Fruit fly (Drosophila melanogaster) whole organism, prepupa: ENCODE measurements around the gene CG15638.

Source experiments
- Blimp-1 ChIP-seq: fragments of 200-800 bp; sonication (Bioruptor generic); optimal IDR thresholded peaks from 3 replicates; lab custom pipeline; 2017; ENCODE audit warnings: missing biosample characterization, missing genetic modification characterization, mild to moderate bottlenecking, moderate library complexity, missing genetic modification reagents
- CG10631 ChIP-seq: fragments of 200-800 bp; sonication (Bioruptor generic); optimal IDR thresholded peaks from 2 replicates; lab custom pipeline; 2016; ENCODE audit warnings: missing biosample characterization, missing genetic modification characterization
- CG10669 ChIP-seq: fragments of 200-800 bp; sonication (Bioruptor generic); optimal IDR thresholded peaks from 3 replicates; lab custom pipeline; 2018; ENCODE audit warnings: missing biosample characterization, mild to moderate bottlenecking, missing genetic modification characterization, moderate library complexity
- CG11294 ChIP-seq: fragments of 200-800 bp; sonication (Bioruptor generic); IDR thresholded peaks from 2 replicates; pipeline ENCODE4 v1.3.6; 2022; ENCODE audit warnings: missing biosample characterization, missing genetic modification characterization
- CG11762 ChIP-seq: fragments of 200-800 bp; sonication (Bioruptor generic); optimal IDR thresholded peaks from 3 replicates; lab custom pipeline; 2016; ENCODE audit warnings: missing biosample characterization, missing genetic modification characterization; ENCODE audit not compliant: insufficient read depth
- CG11902 ChIP-seq: fragments of 200-800 bp; sonication (Bioruptor generic); optimal IDR thresholded peaks from 3 replicates; lab custom pipeline; 2016; ENCODE audit warnings: missing biosample characterization, missing genetic modification characterization
- CG16779 ChIP-seq: fragments of 200-800 bp; sonication (Bioruptor generic); optimal IDR thresholded peaks from 3 replicates; lab custom pipeline; 2017; ENCODE audit warnings: missing biosample characterization, mild to moderate bottlenecking, missing genetic modification characterization
- CG3032 ChIP-seq: fragments of 200-800 bp; optimal IDR thresholded peaks from 2 replicates; lab custom pipeline; 2019; ENCODE audit warnings: missing biosample characterization, mild to moderate bottlenecking, missing genetic modification characterization, moderate library complexity
- CG32006 ChIP-seq: fragments of 200-800 bp; sonication (Bioruptor generic); optimal IDR thresholded peaks from 3 replicates; lab custom pipeline; 2017; ENCODE audit warnings: missing biosample characterization, mild to moderate bottlenecking, missing genetic modification characterization
- CG4318 ChIP-seq: fragments of 200-800 bp; sonication (Bioruptor generic); optimal IDR thresholded peaks from 3 replicates; lab custom pipeline; 2017; ENCODE audit warnings: missing biosample characterization, mild to moderate bottlenecking, missing genetic modification characterization
- CG6163 ChIP-seq: fragments of 200-800 bp; sonication (Bioruptor generic); IDR thresholded peaks from 3 replicates; pipeline ENCODE4 v1.3.6; 2022; ENCODE audit warnings: missing biosample characterization, missing genetic modification characterization
- CG6792 ChIP-seq: fragments of 200-800 bp; sonication (Bioruptor generic); optimal IDR thresholded peaks from 3 replicates; lab custom pipeline; 2016; ENCODE audit warnings: missing biosample characterization, missing genetic modification characterization
- CG6854 ChIP-seq: fragments of 200-800 bp; sonication (Bioruptor generic); optimal IDR thresholded peaks from 2 replicates; lab custom pipeline; 2017; ENCODE audit warnings: missing biosample characterization, mild to moderate bottlenecking, missing genetic modification characterization
- CG7368 ChIP-seq: fragments of 200-800 bp; sonication (Bioruptor generic); optimal IDR thresholded peaks from 3 replicates; lab custom pipeline; 2016; ENCODE audit warnings: missing biosample characterization, missing genetic modification characterization
- CG8119 ChIP-seq: fragments of 200-800 bp; sonication (Bioruptor generic); IDR thresholded peaks from 3 replicates; pipeline ENCODE4 v1.3.6; 2022; ENCODE audit warnings: missing biosample characterization, missing genetic modification characterization
- CG8632 ChIP-seq: fragments of 200-800 bp; sonication (Bioruptor generic); optimal IDR thresholded peaks from 3 replicates; lab custom pipeline; 2016; ENCODE audit warnings: missing biosample characterization, missing genetic modification characterization
- Eip75B ChIP-seq: fragments of 200-800 bp; sonication (Bioruptor generic); optimal IDR thresholded peaks from 3 replicates; lab custom pipeline; 2016; ENCODE audit warnings: missing biosample characterization, missing genetic modification characterization
- Eip78C ChIP-seq: fragments of 200-800 bp; sonication (Bioruptor generic); peaks from one replicate; lab custom pipeline; 2016; ENCODE audit warnings: missing biosample characterization, missing genetic modification characterization
- Eip93F ChIP-seq: fragments of 200-800 bp; sonication (Bioruptor generic); optimal IDR thresholded peaks from 2 replicates; lab custom pipeline; 2016; ENCODE audit warnings: missing biosample characterization, mild to moderate bottlenecking, missing genetic modification characterization
- Ets21C ChIP-seq: fragments of 200-800 bp; sonication (Bioruptor generic); optimal IDR thresholded peaks from 3 replicates; lab custom pipeline; 2016; ENCODE audit warnings: missing biosample characterization, missing genetic modification characterization
- Ets96B ChIP-seq: fragments of 200-800 bp; optimal IDR thresholded peaks from 2 replicates; lab custom pipeline; 2019; ENCODE audit warnings: missing biosample characterization, mild to moderate bottlenecking, missing genetic modification characterization, moderate library complexity
- Hr38 ChIP-seq: sonication (Bioruptor generic); optimal IDR thresholded peaks from 2 replicates; lab custom pipeline; 2016; ENCODE audit warnings: missing biosample characterization, missing genetic modification characterization
- Hr39 ChIP-seq: fragments of 200-800 bp; sonication (Bioruptor generic); optimal IDR thresholded peaks from 2 replicates; lab custom pipeline; 2016; ENCODE audit warnings: missing biosample characterization, missing genetic modification characterization
- Hr4 ChIP-seq: fragments of 200-800 bp; sonication (Bioruptor generic); optimal IDR thresholded peaks from 3 replicates; lab custom pipeline; 2016; ENCODE audit warnings: missing biosample characterization, missing genetic modification characterization
- Lpt ChIP-seq: fragments of 200-800 bp; sonication (Bioruptor generic); optimal IDR thresholded peaks from 3 replicates; lab custom pipeline; 2016; ENCODE audit warnings: missing biosample characterization, missing genetic modification characterization
- Met ChIP-seq: fragments of 200-800 bp; sonication (Bioruptor generic); optimal IDR thresholded peaks from 3 replicates; lab custom pipeline; 2016; ENCODE audit warnings: missing biosample characterization, missing genetic modification characterization
- Smox ChIP-seq: fragments of 200-800 bp; sonication (Bioruptor generic); optimal IDR thresholded peaks from 3 replicates; lab custom pipeline; 2016; ENCODE audit warnings: missing biosample characterization, missing genetic modification characterization
- Sox102F ChIP-seq: fragments of 200-800 bp; sonication (Bioruptor generic); optimal IDR thresholded peaks from 2 replicates; lab custom pipeline; 2016; ENCODE audit warnings: missing biosample characterization, mild to moderate bottlenecking, missing genetic modification characterization
- Sox14 ChIP-seq: fragments of 200-800 bp; sonication (Bioruptor generic); optimal IDR thresholded peaks from 3 replicates; lab custom pipeline; 2016; ENCODE audit warnings: missing biosample characterization, missing genetic modification characterization
- Sox15 ChIP-seq: fragments of 200-800 bp; sonication (Bioruptor generic); optimal IDR thresholded peaks from 3 replicates; lab custom pipeline; 2016; ENCODE audit warnings: missing biosample characterization, missing genetic modification characterization
- achi ChIP-seq: fragments of 200-800 bp; sonication (Bioruptor generic); optimal IDR thresholded peaks from 3 replicates; lab custom pipeline; 2016; ENCODE audit warnings: missing biosample characterization, missing genetic modification characterization
- cyc ChIP-seq: fragments of 200-800 bp; sonication (Bioruptor generic); optimal IDR thresholded peaks from 3 replicates; lab custom pipeline; 2016; ENCODE audit warnings: missing biosample characterization, missing genetic modification characterization
- dsx ChIP-seq: fragments of 200-800 bp; optimal IDR thresholded peaks from 3 replicates; lab custom pipeline; 2019; ENCODE audit warnings: missing biosample characterization, mild to moderate bottlenecking, missing genetic modification characterization, moderate library complexity; ENCODE audit not compliant: poor library complexity, severe bottlenecking
- esn ChIP-seq: fragments of 200-800 bp; sonication (Bioruptor generic); optimal IDR thresholded peaks from 2 replicates; lab custom pipeline; 2016; ENCODE audit warnings: missing biosample characterization, mild to moderate bottlenecking, missing genetic modification characterization, moderate library complexity
- fd85E ChIP-seq: fragments of 200-800 bp; sonication (Bioruptor generic); optimal IDR thresholded peaks from 3 replicates; lab custom pipeline; 2016; ENCODE audit warnings: missing biosample characterization, missing genetic modification characterization
- lz ChIP-seq: fragments of 200-800 bp; sonication (Bioruptor generic); optimal IDR thresholded peaks from 3 replicates; lab custom pipeline; 2016; ENCODE audit warnings: missing biosample characterization, missing genetic modification characterization
- net ChIP-seq: fragments of 200-800 bp; sonication (Bioruptor generic); optimal IDR thresholded peaks from 3 replicates; lab custom pipeline; 2016; ENCODE audit warnings: missing biosample characterization, missing genetic modification characterization
- pdm3 ChIP-seq: fragments of 200-800 bp; sonication (Bioruptor generic); optimal IDR thresholded peaks from 3 replicates; lab custom pipeline; 2016; ENCODE audit warnings: missing biosample characterization, missing genetic modification characterization
- spab ChIP-seq: fragments of 200-800 bp; sonication (Bioruptor generic); optimal IDR thresholded peaks from 2 replicates; lab custom pipeline; 2017; ENCODE audit warnings: missing biosample characterization, mild to moderate bottlenecking, missing genetic modification characterization, missing genetic modification reagents
- ss ChIP-seq, 2 experiments: fragments of 200-800 bp; sonication (Bioruptor generic); optimal IDR thresholded peaks; 2 replicates in 1 of 2; 3 replicates in 1 of 2; lab custom pipeline; 2017 to 2018; ENCODE audit warnings: mild to moderate bottlenecking in 2 of 2, missing biosample characterization in 2 of 2, missing genetic modification characterization in 2 of 2, moderate library complexity in 1 of 2
- svp ChIP-seq: fragments of 200-800 bp; sonication (Bioruptor generic); peaks from one replicate; lab custom pipeline; 2016; ENCODE audit warnings: missing biosample characterization, missing genetic modification characterization
- topi ChIP-seq: fragments of 200-800 bp; sonication (Bioruptor generic); optimal IDR thresholded peaks from 3 replicates; lab custom pipeline; 2016; ENCODE audit warnings: missing biosample characterization, missing genetic modification characterization
- vri ChIP-seq: fragments of 200-800 bp; sonication (Bioruptor generic); optimal IDR thresholded peaks from 3 replicates; lab custom pipeline; 2016; ENCODE audit warnings: missing biosample characterization, mild to moderate bottlenecking, missing genetic modification characterization

The CG15638 gene

DNA sequence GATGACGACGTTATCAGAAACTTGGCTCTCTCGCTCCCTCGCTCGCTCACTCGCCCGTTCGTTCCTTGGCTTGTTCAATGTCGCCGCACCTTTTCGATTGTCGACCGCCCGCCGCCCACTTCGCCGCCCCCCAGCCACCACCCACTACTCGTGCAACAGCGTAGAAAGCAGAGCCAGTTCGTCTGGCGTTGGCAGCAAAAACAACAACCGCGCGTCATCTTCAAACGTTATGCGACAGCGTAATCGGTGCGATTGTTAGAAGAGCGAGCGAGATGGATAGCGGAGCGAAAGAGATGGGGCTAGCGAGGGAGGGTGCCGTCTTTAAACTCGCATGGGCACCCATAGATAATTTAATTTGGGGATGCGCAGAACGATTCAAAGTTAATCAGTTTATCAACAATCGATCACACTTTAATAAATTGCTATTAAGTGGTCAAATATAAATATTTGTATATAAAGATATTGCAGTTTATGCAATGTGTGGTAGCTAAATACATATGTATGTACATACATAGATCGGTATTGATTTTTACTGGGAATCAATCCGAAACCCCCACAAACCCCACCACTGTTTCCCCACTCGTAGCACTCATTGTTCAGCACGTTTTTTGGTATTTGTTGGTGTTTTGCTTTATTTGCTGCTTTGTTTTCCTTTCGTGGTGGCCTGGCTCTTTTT, 21.2 kb downstream of the CG15638 start (continued):
- TF ChIP-seq Ets21C (GFP tag; lab: Kevin White, UChicago) (peak; percentile 63), CG11902 (GFP tag; lab: Kevin White, UChicago) (peak; percentile 7), CG8119 (GFP tag; lab: Robert Waterston, UW) (peak; percentile 78), Hr38 (GFP tag; lab: Kevin White, UChicago) (no peak), Eip75B (no peak), net (GFP tag; lab: Kevin White, UChicago) (no peak), lz (GFP tag; lab: Kevin White, UChicago) (peak; percentile 87), Lpt (GFP tag; lab: Kevin White, UChicago) (peak; percentile 34), CG4318 (GFP tag; lab: Kevin White, UChicago) (peak; percentile 75), esn (GFP tag; lab: Kevin White, UChicago) (peak; percentile 83), ss (GFP tag; optimal IDR thresholded peaks at IDR 0.05; lab: Kevin White, UChicago) (no peak), Sox14 (GFP tag; lab: Kevin White, UChicago) (peak; percentile 82), CG11294 (GFP tag; lab: Robert Waterston, UW) (peak; percentile 66; the same call in 1 of the 2 replicates), Sox102F (GFP tag; lab: Kevin White, UChicago) (peak; percentile 77), dsx (GFP tag; lab: Kevin White, UChicago) (no peak), CG32006 (GFP tag; lab: Kevin White, UChicago) (peak; percentile 83), Met (peak; percentile 87), Ets96B (tag; lab: Kevin White, UChicago) (no peak), Hr39 (GFP tag; lab: Kevin White, UChicago) (peak; percentile 62), fd85E (GFP tag; lab: Kevin White, UChicago) (no peak), CG16779 (tag; lab: Kevin White, UChicago) (no peak), CG10631 (GFP tag; lab: Kevin White, UChicago) (peak; percentile 40), svp (GFP tag; lab: Kevin White, UChicago) (peak; percentile 81)

dm6 chr2L:13513331-13514261, 22.0 kb downstream of the CG15638 start:
- TF ChIP-seq Lpt (GFP tag; lab: Kevin White, UChicago) (no peak), Hr4 (GFP tag; lab: Kevin White, UChicago) (peak; percentile 69), Sox15 (GFP tag; lab: Kevin White, UChicago) (peak; percentile 63), CG4318 (GFP tag; lab: Kevin White, UChicago) (peak; percentile 60), lz (GFP tag; lab: Kevin White, UChicago) (peak; percentile 76), topi (GFP tag; lab: Kevin White, UChicago) (peak; percentile 78), CG3032 (tag; lab: Kevin White, UChicago) (peak; percentile 46), CG6854 (GFP tag; lab: Kevin White, UChicago) (peak; percentile 72), cyc (GFP tag; lab: Kevin White, UChicago) (peak; percentile 71), CG6792 (GFP tag; lab: Kevin White, UChicago) (peak; percentile 60), spab (peak; percentile 12), Eip78C (GFP tag; lab: Kevin White, UChicago) (peak; percentile 95), Smox (GFP tag; lab: Kevin White, UChicago) (peak; percentile 69), ss (GFP tag; optimal IDR thresholded peaks at IDR 0.05; lab: Kevin White, UChicago) (peak; percentile 14 to 27), pdm3 (peak; percentile 66), esn (GFP tag; lab: Kevin White, UChicago) (peak; percentile 86), vri (GFP tag; lab: Kevin White, UChicago) (peak; percentile 89), CG11762 (peak; percentile 65), Eip75B (peak; percentile 67), Ets96B (tag; lab: Kevin White, UChicago) (peak; percentile 28), Hr39 (GFP tag; lab: Kevin White, UChicago) (peak; percentile 78), dsx (GFP tag; lab: Kevin White, UChicago) (no peak), Sox14 (GFP tag; lab: Kevin White, UChicago) (peak; percentile 57), CG32006 (GFP tag; lab: Kevin White, UChicago) (peak; percentile 84), CG10669 (GFP tag; lab: Kevin White, UChicago) (peak; percentile 42), CG7368 (peak; percentile 51), Eip93F (GFP tag; lab: Kevin White, UChicago) (no peak), svp (GFP tag; lab: Kevin White, UChicago) (peak; percentile 89), achi (peak; percentile 43), CG6163 (GFP tag; lab: Robert Waterston, UW) (peak; percentile 83), Sox102F (GFP tag; lab: Kevin White, UChicago) (peak; percentile 61), Blimp-1 (GFP tag; lab: Kevin White, UChicago) (no peak), CG8632 (GFP tag; lab: Kevin White, UChicago) (peak; percentile 62), CG10631 (GFP tag; lab: Kevin White, UChicago) (peak; percentile 57)
